Fruit fly (Drosophila melanogaster): Measurements from ENCODE around the gene Cox11.

dm6 chr2L:5554818-5555217 is 28.1 kb downstream of the Cox11 start, which contains the start of gene GluRIIA:
- TF ChIP-seq vri (GFP tag; optimal IDR thresholded peaks at IDR 0.05): no peak
- TF ChIP-seq CG6276 (GFP tag; optimal IDR thresholded peaks at IDR 0.05): no peak
- no peak for TF ChIP-seq net (GFP tag; optimal IDR thresholded peaks at IDR 0.05)
- TF ChIP-seq Sox15 (GFP tag; optimal IDR thresholded peaks at IDR 0.05): no peak
- TF ChIP-seq Hr39 (GFP tag; optimal IDR thresholded peaks at IDR 0.05): no peak
- no peak for TF ChIP-seq eg (GFP tag; IDR thresholded peaks at IDR 0.05)
- no peak for TF ChIP-seq pdm3 (GFP tag; optimal IDR thresholded peaks at IDR 0.05)
- no peak for TF ChIP-seq esn (GFP tag; optimal IDR thresholded peaks at IDR 0.05)
